Worm (Caenorhabditis elegans) whole organism, midembryonic: Measurements from ENCODE around the gene cope-1.
"Not testable (repeated sequence)": the region's sequence is repeated elsewhere in the genome, so short reads cannot be mapped to it uniquely, and the experiment has no call there.

Source experiments
- T22C8.4 ChIP-seq: fragments of 200-800 bp; sonication (Bioruptor generic); IDR thresholded peaks from 2 replicates; pipeline ENCODE4 v1.3.6; 2022; ENCODE audit warnings: missing genetic modification characterization, missing compliant biosample characterization
- cog-1 ChIP-seq: sonication (generic microtip); optimal IDR thresholded peaks from 2 replicates; lab custom pipeline; 2016; ENCODE audit warnings: missing genetic modification characterization, missing compliant biosample characterization
- flt-1 ChIP-seq: fragments of 200-800 bp; sonication (Bioruptor generic); IDR thresholded peaks from 2 replicates; pipeline ENCODE4 v1.3.6; 2022; ENCODE audit warnings: missing genetic modification characterization, missing compliant biosample characterization
- klf-2 ChIP-seq: fragments of 200-800 bp; sonication (Bioruptor generic); conservative IDR thresholded peaks from 2 replicates; pipeline ENCODE4 v1.3.6; 2022; ENCODE audit warnings: missing genetic modification reagents, missing genetic modification characterization, missing compliant biosample characterization
- med-1 ChIP-seq: sonication (generic microtip); optimal IDR thresholded peaks from 2 replicates; lab custom pipeline; 2017; ENCODE audit warnings: missing genetic modification characterization, mild to moderate bottlenecking, missing compliant biosample characterization, antibody characterized with exemption, missing genetic modification reagents; ENCODE audit not compliant: insufficient read depth
- ref-1 ChIP-seq: fragments of 200-800 bp; sonication (Bioruptor generic); conservative IDR thresholded peaks from 2 replicates; pipeline ENCODE4 v1.3.6; 2022; ENCODE audit warnings: missing genetic modification reagents, missing genetic modification characterization, missing compliant biosample characterization
- tab-1 ChIP-seq: fragments of 200-800 bp; sonication (Bioruptor generic); IDR thresholded peaks from 2 replicates; pipeline ENCODE4 v1.3.6; 2022; ENCODE audit warnings: missing genetic modification characterization, missing compliant biosample characterization
- ztf-23 ChIP-seq: fragments of 200-800 bp; sonication (Bioruptor generic); IDR thresholded peaks from 2 replicates; pipeline ENCODE4 v1.3.6; 2022; ENCODE audit warnings: missing genetic modification reagents, missing genetic modification characterization, missing compliant biosample characterization
- ztf-29 ChIP-seq: fragments of 200-800 bp; sonication (Bioruptor generic); IDR thresholded peaks from 2 replicates; pipeline ENCODE4 v1.3.6; 2022; ENCODE audit warnings: missing genetic modification reagents, missing genetic modification characterization, missing compliant biosample characterization

The cope-1 gene

DNA sequence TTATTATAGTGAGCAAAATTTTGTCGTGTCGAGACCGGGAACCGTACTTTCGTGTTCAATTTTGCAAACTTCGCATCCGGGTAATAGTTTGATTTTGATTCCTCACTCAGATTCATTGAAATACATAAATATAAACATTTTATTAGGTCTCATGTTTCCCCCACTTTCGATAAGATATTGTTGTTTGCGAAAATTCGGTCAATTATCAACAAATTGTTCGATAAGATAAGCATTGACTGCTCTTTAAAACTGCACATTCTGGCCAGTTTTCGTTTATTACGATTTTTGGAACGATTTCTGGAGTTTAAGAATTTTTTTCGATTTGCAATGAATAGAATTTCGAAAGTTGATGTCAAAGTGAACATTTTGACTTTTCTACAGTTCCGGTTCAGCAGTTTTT, 37.4 kb upstream of the cope-1 start:
- no peak for TF ChIP-seq ref-1
- TF ChIP-seq flt-1 (GFP tag; lab: Robert Waterston, UW) = no peak
- no peak for TF ChIP-seq klf-2 (GFP tag; lab: Robert Waterston, UW)
- no peak for TF ChIP-seq ztf-29 (GFP tag; lab: Robert Waterston, UW)
- no peak for TF ChIP-seq tab-1 (GFP tag; lab: Robert Waterston, UW)
- no peak for TF ChIP-seq T22C8.4
- no peak for TF ChIP-seq med-1
- TF ChIP-seq cog-1 = no peak
- no peak for TF ChIP-seq ztf-23 (GFP tag; lab: Robert Waterston, UW)

DNA sequence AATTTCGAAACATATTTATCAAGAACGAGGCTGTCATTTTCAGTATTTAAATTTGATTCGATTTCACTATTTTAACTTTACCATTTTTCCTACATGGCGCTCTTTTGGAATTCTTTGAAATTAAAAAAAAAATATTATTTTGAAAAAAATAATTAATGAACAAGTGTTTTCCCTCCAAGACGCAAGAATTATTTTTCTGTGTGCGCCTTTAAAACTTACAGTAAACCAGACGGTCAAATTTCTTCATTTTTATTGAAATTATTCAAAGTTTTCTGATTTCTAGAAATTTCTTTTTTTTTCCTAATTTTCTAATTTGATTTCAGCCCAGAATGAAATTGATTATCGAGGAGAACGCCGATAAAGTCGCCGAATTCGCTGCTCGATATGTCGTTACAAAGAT, 37.0 kb upstream of the cope-1 start, which contains the start of gene T03F6.3:
T03F6.3 (plus strand) TSS at position 318 of the 400 bp plus-strand sequence.
- TF ChIP-seq ref-1 (no peak), tab-1 (GFP tag; lab: Robert Waterston, UW) (no peak), ztf-23 (GFP tag; lab: Robert Waterston, UW) (no peak), klf-2 (GFP tag; lab: Robert Waterston, UW) (no peak), T22C8.4 (no peak), cog-1 (no peak), ztf-29 (GFP tag; lab: Robert Waterston, UW) (no peak), flt-1 (GFP tag; lab: Robert Waterston, UW) (no peak), med-1 (no peak)

DNA sequence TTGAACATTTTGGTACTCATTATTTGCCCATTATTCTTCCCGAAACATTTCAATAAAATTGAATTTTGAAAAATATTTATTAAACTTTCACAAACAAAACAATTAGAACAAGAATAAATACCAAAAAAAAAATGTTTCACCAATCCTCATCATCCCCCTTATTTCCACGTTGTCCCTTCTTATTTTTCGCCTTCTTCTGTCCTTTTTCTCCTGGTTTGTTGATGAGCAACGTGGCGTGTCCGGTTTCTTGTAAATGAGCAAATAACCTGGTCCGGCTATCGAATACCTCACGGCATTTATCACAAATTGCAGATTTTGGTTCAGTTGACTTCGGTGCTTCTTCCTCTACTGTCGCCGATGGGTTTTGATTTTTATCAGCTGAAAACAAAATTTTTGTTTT, 35.3 kb upstream of the cope-1 start:
- TF ChIP-seq T22C8.4 = no peak
- no peak for TF ChIP-seq ref-1
- TF ChIP-seq cog-1 = no peak
- TF ChIP-seq ztf-29 (GFP tag; lab: Robert Waterston, UW) = no peak
- no peak for TF ChIP-seq tab-1 (GFP tag; lab: Robert Waterston, UW)
- TF ChIP-seq klf-2 (GFP tag; lab: Robert Waterston, UW) = no peak
- TF ChIP-seq flt-1 (GFP tag; lab: Robert Waterston, UW) = no peak
- TF ChIP-seq ztf-23 (GFP tag; lab: Robert Waterston, UW) = no peak
- no peak for TF ChIP-seq med-1

DNA sequence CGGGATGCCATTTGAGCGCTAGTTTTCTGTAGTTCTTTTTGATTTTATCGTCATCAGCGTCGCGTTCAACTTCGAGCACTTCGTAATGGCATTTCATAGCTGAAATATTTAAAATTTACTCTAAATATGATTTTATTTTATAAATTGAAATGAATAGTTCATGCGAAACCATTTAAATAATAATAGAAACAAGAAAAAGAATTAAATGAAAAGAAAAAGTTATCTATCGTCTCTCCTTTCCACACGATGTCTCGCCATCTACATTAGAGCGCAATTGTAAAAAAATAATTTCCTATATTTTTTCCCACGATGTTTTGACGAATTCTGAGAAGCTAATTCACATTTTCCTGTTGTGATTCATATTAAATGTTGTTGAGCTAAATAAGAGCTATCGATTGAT, 32.8 kb upstream of the cope-1 start, which contains the start of gene dnj-17:
dnj-17 (minus strand) TSS at position 101 of the 400 bp plus-strand sequence.
- TF ChIP-seq ztf-23 (GFP tag; lab: Robert Waterston, UW) (no peak), ref-1 (no peak), med-1 (no peak), cog-1 (no peak), klf-2 (GFP tag; lab: Robert Waterston, UW) (no peak), ztf-29 (GFP tag; lab: Robert Waterston, UW) (no peak), tab-1 (GFP tag; lab: Robert Waterston, UW) (no peak), T22C8.4 (no peak), flt-1 (GFP tag; lab: Robert Waterston, UW) (no peak)

DNA sequence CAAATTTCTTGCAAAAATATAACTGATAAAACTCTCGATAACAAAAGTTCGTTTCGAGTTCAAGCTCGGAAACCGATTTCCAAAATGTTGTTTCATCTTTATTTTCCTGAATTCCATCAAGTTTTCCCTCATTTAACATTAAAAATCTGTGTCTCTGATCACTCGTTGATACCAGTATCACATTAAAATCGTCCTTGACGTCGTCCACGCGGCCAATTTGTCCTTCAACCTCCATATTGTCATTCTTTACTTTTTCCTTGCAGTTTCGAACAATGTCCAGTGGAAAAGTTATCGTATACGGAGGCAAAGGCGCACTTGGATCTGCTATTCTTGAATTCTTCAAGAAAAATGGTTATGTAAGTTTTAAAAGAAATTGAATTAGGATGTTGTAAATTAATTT, 32.4 kb upstream of the cope-1 start, which contains the start of gene qdpr-1:
qdpr-1 (plus strand) TSS at position 264 of the 400 bp plus-strand sequence.
- TF ChIP-seq ztf-29 (GFP tag; lab: Robert Waterston, UW) (no peak), ztf-23 (GFP tag; lab: Robert Waterston, UW) (no peak), flt-1 (GFP tag; lab: Robert Waterston, UW) (no peak), klf-2 (GFP tag; lab: Robert Waterston, UW) (no peak), tab-1 (GFP tag; lab: Robert Waterston, UW) (no peak), T22C8.4 (no peak), cog-1 (no peak), med-1 (no peak), ref-1 (no peak)

DNA sequence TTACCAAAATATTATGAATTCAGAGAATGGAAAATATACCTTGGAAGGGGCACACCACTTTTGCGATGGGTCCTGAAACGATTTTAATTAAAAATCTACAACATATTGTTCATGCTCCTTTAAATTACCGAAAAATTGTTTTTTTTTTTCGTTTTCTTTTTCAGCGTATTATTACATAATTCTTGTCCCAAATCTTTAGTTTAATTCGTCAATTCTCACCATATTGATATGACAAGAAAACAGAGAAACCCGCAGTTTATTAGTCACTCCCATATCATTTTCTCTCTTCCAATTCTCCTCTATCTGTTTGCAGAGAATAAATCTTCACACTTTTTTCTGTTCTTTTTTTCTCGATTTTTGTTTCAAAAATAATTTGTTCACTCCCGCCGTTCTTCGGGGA, 30.8 kb upstream of the cope-1 start, which contains the start of gene F11F1.1:
F11F1.1 (plus strand) TSS at position 301 of the 400 bp plus-strand sequence.
- TF ChIP-seq T22C8.4 = no peak
- TF ChIP-seq flt-1 (GFP tag; lab: Robert Waterston, UW) = no peak
- TF ChIP-seq ref-1 = no peak
- TF ChIP-seq cog-1 = no peak
- TF ChIP-seq tab-1 (GFP tag; lab: Robert Waterston, UW) = no peak
- TF ChIP-seq med-1 = no peak
- TF ChIP-seq ztf-29 (GFP tag; lab: Robert Waterston, UW) = no peak
- TF ChIP-seq ztf-23 (GFP tag; lab: Robert Waterston, UW) = no peak
- TF ChIP-seq klf-2 (GFP tag; lab: Robert Waterston, UW) = no peak

DNA sequence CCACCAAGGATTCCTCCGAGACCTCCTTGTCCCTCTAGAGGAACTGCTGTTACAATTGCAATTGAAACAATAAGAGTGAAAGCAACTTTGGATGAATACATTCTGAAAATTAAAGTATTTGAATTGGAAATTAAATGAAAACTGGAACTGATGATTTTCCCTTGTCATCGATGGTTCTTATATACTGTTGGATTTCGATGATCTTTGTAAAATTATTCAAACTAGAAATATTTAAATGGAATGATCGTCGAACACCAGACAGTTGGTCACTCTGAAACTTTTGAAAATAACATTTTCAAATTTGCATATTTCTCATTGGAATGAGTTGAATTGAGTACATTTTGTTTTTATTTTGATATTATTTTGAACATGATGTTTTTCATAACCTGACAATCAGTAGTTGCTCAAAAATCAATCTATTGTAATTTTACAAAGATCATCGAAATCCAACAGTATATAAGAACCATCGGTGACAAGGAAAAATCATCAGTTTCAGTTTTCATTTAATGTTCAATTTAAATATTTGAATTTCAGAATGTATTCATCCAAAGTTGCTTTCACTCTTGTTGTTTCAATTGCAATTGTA, 24.3 kb upstream of the cope-1 start, which contains the start of the genes srlf-9 and srlf-10:
srlf-9 (minus strand) TSS at position 101 of the 586 bp plus-strand sequence.
srlf-10 (plus strand) TSS at position 536 of the 586 bp plus-strand sequence.
- TF ChIP-seq med-1; flt-1 (GFP tag; lab: Robert Waterston, UW); cog-1: not testable (repeated sequence)

DNA sequence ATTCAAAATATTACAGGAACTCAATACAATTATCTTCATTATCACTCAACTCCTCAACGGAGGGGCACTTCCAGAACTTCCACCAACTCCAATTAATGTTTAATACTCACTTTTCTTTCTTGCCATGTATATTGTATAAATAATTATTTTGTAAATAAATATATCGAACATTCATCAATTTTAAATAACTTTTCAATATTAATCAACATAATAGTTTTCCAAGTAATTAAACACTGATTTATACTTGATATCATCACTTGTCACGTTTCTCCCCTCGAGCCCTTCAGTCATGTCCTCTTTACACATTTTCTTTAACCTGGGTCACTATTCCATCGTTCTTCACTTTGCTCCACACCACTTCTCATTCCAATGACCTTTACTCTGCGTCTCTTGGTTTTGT, 23.1 kb upstream of the cope-1 start, which contains the start of gene mig-18:
mig-18 (plus strand) TSS at position 301 of the 400 bp plus-strand sequence.
- TF ChIP-seq T22C8.4 (no peak), tab-1 (GFP tag; lab: Robert Waterston, UW) (no peak), flt-1 (GFP tag; lab: Robert Waterston, UW) (no peak), ztf-23 (GFP tag; lab: Robert Waterston, UW) (no peak), med-1 (no peak), ztf-29 (GFP tag; lab: Robert Waterston, UW) (no peak), ref-1 (no peak), klf-2 (GFP tag; lab: Robert Waterston, UW) (no peak), cog-1 (no peak)

DNA sequence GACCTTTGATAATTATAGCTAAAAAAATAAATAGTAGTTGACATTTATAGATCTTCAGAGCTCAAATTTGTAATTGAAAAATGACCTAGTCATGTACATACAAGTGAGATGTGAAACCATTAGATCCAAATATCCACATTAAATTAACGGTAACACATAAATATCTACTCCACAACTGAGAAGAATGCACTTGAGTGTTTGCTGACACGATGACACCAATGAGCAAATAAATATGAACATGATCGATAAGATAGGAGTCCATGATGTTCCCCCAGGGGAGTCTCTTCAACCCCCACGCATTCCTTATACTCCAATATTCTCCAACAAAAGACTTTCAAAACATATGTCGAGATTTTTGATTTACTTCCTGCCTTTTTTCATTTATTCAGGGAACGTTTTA, 21.6 kb upstream of the cope-1 start, which contains the start of gene ttr-52:
ttr-52 (plus strand) TSS at position 301 of the 400 bp plus-strand sequence.
- TF ChIP-seq ztf-29 (GFP tag; lab: Robert Waterston, UW) (no peak), med-1 (no peak), ztf-23 (GFP tag; lab: Robert Waterston, UW) (no peak), ref-1 (no peak), T22C8.4 (no peak), tab-1 (GFP tag; lab: Robert Waterston, UW) (no peak), cog-1 (no peak), klf-2 (GFP tag; lab: Robert Waterston, UW) (no peak), flt-1 (GFP tag; lab: Robert Waterston, UW) (no peak)

DNA sequence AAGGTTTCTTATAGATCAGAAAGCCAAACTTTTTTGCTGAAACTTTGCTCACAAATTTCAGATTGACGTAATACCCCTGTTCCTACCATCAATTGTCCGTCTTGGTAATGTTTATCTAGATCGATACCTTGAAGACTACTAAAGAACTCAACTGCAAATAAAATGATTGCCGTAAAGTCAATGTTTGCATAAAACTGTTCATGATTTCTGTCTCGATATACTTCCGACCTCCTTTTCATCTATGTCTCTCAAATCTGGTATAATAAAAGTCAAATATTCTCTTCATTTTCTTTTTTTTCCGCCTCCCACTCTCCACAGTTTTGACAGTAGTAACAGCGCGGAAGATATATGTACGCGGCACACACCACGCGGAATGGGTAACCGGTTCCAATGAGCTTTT, 20.6 kb upstream of the cope-1 start, which contains the start of gene nas-1:
nas-1 (plus strand) TSS at position 301 of the 400 bp plus-strand sequence.
- no peak for TF ChIP-seq cog-1
- no peak for TF ChIP-seq T22C8.4
- no peak for TF ChIP-seq ref-1
- TF ChIP-seq med-1 = no peak
- no peak for TF ChIP-seq flt-1 (GFP tag; lab: Robert Waterston, UW)
- no peak for TF ChIP-seq tab-1 (GFP tag; lab: Robert Waterston, UW)
- no peak for TF ChIP-seq klf-2 (GFP tag; lab: Robert Waterston, UW)
- no peak for TF ChIP-seq ztf-29 (GFP tag; lab: Robert Waterston, UW)
